Worm (Caenorhabditis elegans) whole organism, L3 larva: ENCODE measurements around the gene gmn-1.

Source experiments
- R02D3.7 ChIP-seq: fragments of 150-350 bp; optimal IDR thresholded peaks from 2 replicates; lab custom pipeline; 2014; ENCODE audit warnings: missing biosample characterization, missing genetic modification characterization
- ceh-82 ChIP-seq: fragments of 150-350 bp; optimal IDR thresholded peaks from 2 replicates; lab custom pipeline; 2014; ENCODE audit warnings: missing biosample characterization, missing genetic modification characterization
- fkh-10 ChIP-seq: sonication (generic microtip); optimal IDR thresholded peaks from 2 replicates; lab custom pipeline; 2017; ENCODE audit warnings: missing biosample characterization, missing genetic modification reagents, missing genetic modification characterization
- lin-15B ChIP-seq: fragments of 150-350 bp; optimal IDR thresholded peaks from 2 replicates; lab custom pipeline; 2014; ENCODE audit warnings: missing biosample characterization, missing genetic modification characterization
- lin-39 ChIP-seq: fragments of 150-350 bp; optimal IDR thresholded peaks from 2 replicates; lab custom pipeline; 2018; ENCODE audit warnings: missing biosample characterization, missing genetic modification reagents, missing genetic modification characterization
- mdl-1 ChIP-seq: fragments of 150-350 bp; optimal IDR thresholded peaks from 2 replicates; lab custom pipeline; 2014; ENCODE audit warnings: missing biosample characterization, missing genetic modification characterization
- nfya-1 ChIP-seq: sonication (generic microtip); optimal IDR thresholded peaks from 2 replicates; lab custom pipeline; 2017; ENCODE audit warnings: missing genetic modification characterization, mild to moderate bottlenecking, missing compliant biosample characterization, antibody characterized with exemption, moderate library complexity; ENCODE audit not compliant: insufficient read depth
- nhr-237 ChIP-seq: fragments of 150-350 bp; optimal IDR thresholded peaks from 2 replicates; lab custom pipeline; 2014; ENCODE audit warnings: missing biosample characterization, missing genetic modification characterization
- nhr-28 ChIP-seq: fragments of 150-350 bp; optimal IDR thresholded peaks from 2 replicates; lab custom pipeline; 2014; ENCODE audit warnings: missing biosample characterization, missing genetic modification characterization
- snpc-4 ChIP-seq: fragments of 150-350 bp; optimal IDR thresholded peaks from 2 replicates; lab custom pipeline; 2014; ENCODE audit warnings: missing biosample characterization, missing genetic modification characterization
- tbx-2 ChIP-seq: sonication (generic microtip); optimal IDR thresholded peaks from 2 replicates; lab custom pipeline; 2016; ENCODE audit warnings: mild to moderate bottlenecking, missing genetic modification characterization, missing compliant biosample characterization
- unc-62 ChIP-seq: fragments of 150-350 bp; sonication (generic microtip); optimal IDR thresholded peaks from 4 replicates; lab custom pipeline; 2014; ENCODE audit warnings: missing biosample characterization, missing genetic modification reagents, missing genetic modification characterization
- zag-1 ChIP-seq: fragments of 150-350 bp; optimal IDR thresholded peaks from 2 replicates; lab custom pipeline; 2014; ENCODE audit warnings: missing biosample characterization, missing genetic modification characterization
- ztf-11 ChIP-seq: fragments of 150-350 bp; optimal IDR thresholded peaks from 2 replicates; lab custom pipeline; 2014; ENCODE audit warnings: missing biosample characterization, missing genetic modification characterization

DNA sequence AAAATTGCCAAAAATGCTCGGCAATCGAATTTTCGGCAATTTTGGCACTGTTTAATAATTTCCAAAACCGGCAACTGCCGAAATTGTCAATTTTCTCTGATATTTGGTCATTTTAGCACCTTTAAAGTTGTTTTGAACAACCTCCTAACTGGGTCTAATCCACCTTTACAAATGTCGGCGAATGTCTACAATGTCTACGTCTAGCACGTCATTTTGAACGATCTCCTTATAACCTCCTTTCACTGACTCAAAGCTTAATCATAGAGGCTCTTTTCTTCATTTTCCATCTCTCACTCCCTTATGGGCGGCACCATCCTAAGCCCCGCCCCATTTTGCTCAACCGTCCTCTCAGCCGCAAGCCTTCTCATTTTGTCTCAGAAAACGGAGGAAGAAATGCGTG, 30.9 kb downstream of the gmn-1 start, which contains the start of gene Y75B8A.44:
- TF ChIP-seq nfya-1 (no peak), zag-1 (tag; lab: Kevin White, UChicago) (no peak), ztf-11 (no peak), snpc-4 (no peak), lin-15B (no peak), R02D3.7 (no peak), ceh-82 (no peak), unc-62 (no peak), tbx-2 (tag; lab: Kevin White, UChicago) (no peak), nhr-237 (tag; lab: Kevin White, UChicago) (no peak), lin-39 (tag; lab: Kevin White, UChicago) (no peak), mdl-1 (tag; lab: Kevin White, UChicago) (no peak), nhr-28 (tag; lab: Kevin White, UChicago) (no peak), fkh-10 (no peak)
